Fruit fly (Drosophila melanogaster): Measurements from ENCODE around the gene ng1.
A peak's percentile ranks its signal among the peaks of the same experiment; 100 is the strongest.

The ng1 gene

DNA sequence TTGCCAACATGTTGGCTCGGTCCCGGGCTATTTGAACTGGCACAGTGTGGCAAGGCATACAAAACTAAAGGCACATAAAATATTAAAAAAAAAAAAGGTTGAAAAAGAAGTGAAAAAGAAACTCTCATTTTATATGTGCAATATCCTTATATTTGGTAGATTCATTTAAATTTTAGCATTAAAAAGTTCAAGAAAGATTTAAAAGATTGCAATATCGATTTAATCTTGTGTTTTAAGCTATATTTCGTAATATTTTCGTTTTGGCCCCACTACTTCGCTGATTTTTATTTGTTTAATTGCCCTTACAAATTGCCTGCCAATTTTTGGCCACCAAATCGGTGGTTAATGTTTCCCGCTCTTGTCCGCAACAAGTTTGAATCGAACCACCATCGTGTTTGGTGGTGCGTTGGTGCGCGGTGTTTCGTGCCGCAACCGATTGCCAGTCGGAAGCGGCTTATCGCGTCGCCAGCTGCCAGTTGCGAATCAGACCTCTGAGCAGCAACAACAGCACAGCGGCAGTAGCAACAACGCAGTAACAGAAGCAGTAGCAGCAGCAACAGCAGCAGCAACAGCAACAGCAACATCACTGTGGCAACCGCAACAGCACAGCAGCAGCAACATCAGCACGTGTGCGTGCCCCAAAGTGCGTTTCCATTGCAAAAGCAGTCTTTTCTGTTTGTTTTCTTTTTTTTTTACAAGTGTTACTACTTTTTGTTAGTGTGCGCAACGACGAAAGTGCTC is 13.5 kb downstream of the ng1 start (continued):
- TF ChIP-seq CG6683 (GFP tag; optimal IDR thresholded peaks at IDR 0.05) (peak; percentile 95), CG18262 (tag; optimal IDR thresholded peaks at IDR 0.05) (peak; percentile 90), Oaz (GFP tag; IDR thresholded peaks at IDR 0.05) (peak; percentile 87), Rx (GFP tag; IDR thresholded peaks at IDR 0.05) (peak; percentile 63), CG11723 (GFP tag; optimal IDR thresholded peaks at IDR 0.05) (peak; percentile 94), E2f1 (GFP tag; IDR thresholded peaks at IDR 0.05) (peak; percentile 91), CG42726 (GFP tag; IDR thresholded peaks at IDR 0.05; ENCODE audit: partially characterized antibody) (no peak), Scr (GFP tag; IDR thresholded peaks at IDR 0.05; ENCODE audit: partially characterized antibody) (no peak), CG15601 (tag; optimal IDR thresholded peaks at IDR 0.05) (peak; percentile 82), ash1 (GFP tag; optimal IDR thresholded peaks at IDR 0.05) (no peak), hb (GFP tag; IDR thresholded peaks at IDR 0.05; ENCODE audit: partially characterized antibody) (no peak), CG14441 (GFP tag; IDR thresholded peaks at IDR 0.05) (peak; percentile 90), gt (GFP tag; IDR thresholded peaks at IDR 0.05) (peak; percentile 54; the same call in 1 of the 2 replicates), zen2 (GFP tag; IDR thresholded peaks at IDR 0.05; ENCODE audit: partially characterized antibody) (no peak), fd64A (GFP tag; optimal IDR thresholded peaks at IDR 0.05) (peak; percentile 61), Dip2 (GFP tag; IDR thresholded peaks at IDR 0.05) (peak; percentile 37; the same call in 1 of the 2 replicates), CG3847 (GFP tag; IDR thresholded peaks at IDR 0.05) (peak; percentile 95), crp (GFP tag; optimal IDR thresholded peaks at IDR 0.05) (peak in 1 of 2 experiments; percentile 67), BtbVII (GFP tag; optimal IDR thresholded peaks at IDR 0.05) (peak; percentile 98), HmgD (GFP tag; optimal IDR thresholded peaks at IDR 0.05) (peak; percentile 76), CG4617 (GFP tag; optimal IDR thresholded peaks at IDR 0.05; ENCODE audit: borderline replicate concordance) (peak; percentile 81), Ravus (GFP tag; IDR thresholded peaks at IDR 0.05) (peak; percentile 83), CG4854 (GFP tag; optimal IDR thresholded peaks at IDR 0.05) (peak; percentile 93), CG1602 (GFP tag; optimal IDR thresholded peaks at IDR 0.05) (peak; percentile 88), pzg (GFP tag; optimal IDR thresholded peaks at IDR 0.05) (peak; percentile 4), HLHmδ (GFP tag; optimal IDR thresholded peaks at IDR 0.05) (no peak), CG8924 (tag; optimal IDR thresholded peaks at IDR 0.05) (peak; percentile 90), CG7963 (GFP tag; IDR thresholded peaks at IDR 0.05; ENCODE audit: partially characterized antibody) (no peak), ewg (GFP tag; optimal IDR thresholded peaks at IDR 0.05) (peak; percentile 90), CG2889 (GFP tag; IDR thresholded peaks at IDR 0.05) (peak; percentile 90), Asciz (GFP tag; optimal IDR thresholded peaks at IDR 0.05) (peak; percentile 95), tap (tag; optimal IDR thresholded peaks at IDR 0.05) (peak; percentile 78), CG1792 (GFP tag; optimal IDR thresholded peaks at IDR 0.05) (peak; percentile 93), dimm (GFP tag; IDR thresholded peaks at IDR 0.05) (peak; percentile 77), Xrp1 (GFP tag; IDR thresholded peaks at IDR 0.05) (peak; percentile 90), Optix (GFP tag; IDR thresholded peaks at IDR 0.05) (peak; percentile 47; the same call in 2 of the 3 replicates), CG6254 (GFP tag; optimal IDR thresholded peaks at IDR 0.05) (peak; percentile 85), CG43689 (GFP tag; IDR thresholded peaks at IDR 0.05) (peak; percentile 76), Neu2 (GFP tag; optimal IDR thresholded peaks at IDR 0.05; ENCODE audit: borderline replicate concordance) (peak; percentile 79), CG14050 (GFP tag; IDR thresholded peaks at IDR 0.05) (peak; percentile 87), chinmo (GFP tag; IDR thresholded peaks at IDR 0.05; ENCODE audit: partially characterized antibody) (peak; percentile 54; the same call in 1 of the 4 replicates), CG5245 (GFP tag; optimal IDR thresholded peaks at IDR 0.05) (peak; percentile 90), bigmax (GFP tag; optimal IDR thresholded peaks at IDR 0.05) (no peak), ken (GFP tag; IDR thresholded peaks at IDR 0.05) (peak; percentile 68; the same call in 2 of the 3 replicates), z (GFP tag; IDR thresholded peaks at IDR 0.05) (0 out of 3 replicates have a peak, but pooled peaks have one; percentile 30), mam (GFP tag; optimal IDR thresholded peaks at IDR 0.05) (peak; percentile 86), luna (GFP tag; optimal IDR thresholded peaks at IDR 0.05) (peak; percentile 35), ttk (GFP tag; IDR thresholded peaks at IDR 0.05) (peak; percentile 94)

Data from whole organism, embryonic.